Fruit fly (Drosophila melanogaster) whole organism, adult: Measurements from ENCODE around the gene CG16779.

Experiments used
- CG11617 ChIP-seq: fragments of 200-800 bp; sonication (Bioruptor generic); optimal IDR thresholded peaks from 2 replicates; lab custom pipeline; 2017; ENCODE audit warnings: mild to moderate bottlenecking, missing biosample characterization, missing genetic modification reagents, missing genetic modification characterization
- CG12768 ChIP-seq: fragments of 200-800 bp; sonication (Bioruptor generic); optimal IDR thresholded peaks from 2 replicates; lab custom pipeline; 2017; ENCODE audit warnings: missing biosample characterization, missing genetic modification characterization, mild to moderate bottlenecking, moderate library complexity, missing genetic modification reagents
- CG14711 ChIP-seq: fragments of 200-800 bp; sonication (Bioruptor generic); optimal IDR thresholded peaks from 2 replicates; lab custom pipeline; 2018; ENCODE audit warnings: missing biosample characterization, mild to moderate bottlenecking, missing genetic modification characterization, moderate library complexity
- CG1620 ChIP-seq: fragments of 200-800 bp; sonication (Bioruptor generic); optimal IDR thresholded peaks from 2 replicates; lab custom pipeline; 2016; ENCODE audit warnings: missing biosample characterization, missing genetic modification characterization
- CG33017 ChIP-seq: fragments of 200-800 bp; sonication (Bioruptor generic); optimal IDR thresholded peaks from 2 replicates; lab custom pipeline; 2018; ENCODE audit warnings: missing biosample characterization, mild to moderate bottlenecking, missing genetic modification characterization, moderate library complexity
- CG5204 ChIP-seq: fragments of 200-800 bp; sonication (Bioruptor generic); optimal IDR thresholded peaks from 2 replicates; lab custom pipeline; 2016; ENCODE audit warnings: missing biosample characterization, missing genetic modification characterization
- CG7045 ChIP-seq: fragments of 200-800 bp; sonication (Bioruptor generic); optimal IDR thresholded peaks from 2 replicates; lab custom pipeline; 2017; ENCODE audit warnings: missing biosample characterization, mild to moderate bottlenecking, missing genetic modification characterization
- CG7101 ChIP-seq: fragments of 200-800 bp; sonication (Bioruptor generic); optimal IDR thresholded peaks from 2 replicates; lab custom pipeline; 2018; ENCODE audit warnings: missing biosample characterization, mild to moderate bottlenecking, missing genetic modification characterization, moderate library complexity
- Clk ChIP-seq: fragments of 200-800 bp; sonication (Bioruptor generic); optimal IDR thresholded peaks from 2 replicates; lab custom pipeline; 2017; ENCODE audit warnings: missing biosample characterization, missing genetic modification characterization
- Crg-1 ChIP-seq: fragments of 200-800 bp; sonication (Bioruptor generic); optimal IDR thresholded peaks from 2 replicates; lab custom pipeline; 2016; ENCODE audit warnings: missing biosample characterization, missing genetic modification characterization
- Hr96 ChIP-seq: fragments of 200-800 bp; sonication (Bioruptor generic); optimal IDR thresholded peaks from 2 replicates; lab custom pipeline; 2016; ENCODE audit warnings: missing biosample characterization, missing genetic modification characterization
- Mnt ChIP-seq: fragments of 200-800 bp; sonication (Bioruptor generic); optimal IDR thresholded peaks from 2 replicates; lab custom pipeline; 2016; ENCODE audit warnings: missing biosample characterization, mild to moderate bottlenecking, missing genetic modification characterization
- bab1 ChIP-seq: fragments of 200-800 bp; sonication (Bioruptor generic); optimal IDR thresholded peaks from 3 replicates; lab custom pipeline; 2019; ENCODE audit warnings: missing biosample characterization, mild to moderate bottlenecking, missing genetic modification characterization, moderate library complexity
- cic ChIP-seq: fragments of 200-800 bp; sonication (Bioruptor generic); optimal IDR thresholded peaks from 2 replicates; lab custom pipeline; 2017; ENCODE audit warnings: missing biosample characterization, mild to moderate bottlenecking, missing genetic modification characterization, moderate library complexity
- cnc ChIP-seq, 2 experiments: fragments of >200 bp; optimal IDR thresholded peaks; 2 replicates each; lab custom pipeline; 2017
- kay ChIP-seq: fragments of 200-800 bp; sonication (Bioruptor generic); peaks from one replicate; lab custom pipeline; 2016; ENCODE audit warnings: missing biosample characterization, missing genetic modification characterization, borderline replicate concordance
- ovo ChIP-seq: fragments of 200-800 bp; sonication (Bioruptor generic); optimal IDR thresholded peaks from 2 replicates; lab custom pipeline; 2016; ENCODE audit warnings: missing biosample characterization, missing genetic modification characterization
- pad ChIP-seq: fragments of 200-800 bp; sonication (Bioruptor generic); optimal IDR thresholded peaks from 3 replicates; lab custom pipeline; 2017; ENCODE audit warnings: missing biosample characterization, missing genetic modification characterization, mild to moderate bottlenecking, moderate library complexity, missing genetic modification reagents
- tj ChIP-seq: fragments of 200-800 bp; sonication (Bioruptor generic); optimal IDR thresholded peaks from 3 replicates; lab custom pipeline; 2017; ENCODE audit warnings: missing biosample characterization, mild to moderate bottlenecking, missing genetic modification characterization, moderate library complexity
- toe ChIP-seq: fragments of 200-800 bp; sonication (Bioruptor generic); optimal IDR thresholded peaks from 2 replicates; lab custom pipeline; 2016; ENCODE audit warnings: missing biosample characterization, missing genetic modification characterization

The CG16779 gene

DNA sequence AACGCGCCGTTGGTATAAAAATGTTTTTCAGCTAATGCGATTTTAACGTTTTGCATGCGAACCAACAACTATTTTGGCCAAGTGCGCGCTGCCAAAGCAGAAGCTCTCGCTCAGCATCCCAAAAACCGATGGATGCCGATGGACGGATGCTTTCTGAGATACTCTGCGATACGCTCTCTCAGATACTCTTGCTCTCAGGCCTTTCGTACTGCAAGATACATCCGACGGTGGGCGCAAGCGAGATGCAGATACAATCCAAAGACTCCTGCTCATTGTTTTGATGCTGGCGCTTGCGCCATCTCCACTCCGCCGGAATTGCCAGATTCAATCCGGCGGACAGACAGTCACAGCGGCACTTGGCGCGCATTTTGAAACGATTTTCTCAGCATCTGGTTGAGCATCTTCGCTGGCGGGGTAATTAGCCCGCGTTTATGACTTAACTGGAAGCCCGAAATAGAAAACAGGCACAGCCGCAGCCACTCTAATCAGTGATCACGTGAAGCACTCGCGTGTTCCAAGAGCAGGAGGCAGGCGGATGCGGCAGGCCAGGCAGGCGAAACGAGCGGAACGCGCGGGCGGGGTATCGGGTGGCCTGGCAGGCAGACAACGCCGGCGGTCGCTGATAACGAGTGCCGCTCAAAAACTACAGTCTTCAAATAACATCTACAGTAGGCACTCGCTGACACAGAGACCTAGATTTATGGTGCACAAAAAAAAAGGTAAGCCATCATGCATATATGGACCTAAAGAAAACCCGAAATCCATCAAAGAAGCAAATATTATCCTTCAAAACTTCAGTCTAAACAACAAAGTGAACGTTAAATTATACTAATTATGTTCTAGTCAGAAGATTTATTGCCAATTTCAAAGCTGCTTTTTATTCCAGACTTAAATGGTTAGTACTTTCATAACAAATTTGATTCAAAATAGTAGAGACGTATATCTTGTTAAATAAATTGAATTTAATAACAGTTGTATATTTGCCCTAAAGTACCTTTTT, at the start of gene CG16779:
TSS of gene CG16779 (minus strand) at position 51 of the 1,000 bp plus-strand sequence.
- TF ChIP-seq Hr96 (GFP tag; lab: Kevin White, UChicago) (no peak), CG33017 (no peak), kay (no peak), Mnt (no peak), ovo (GFP tag; lab: Kevin White, UChicago) (no peak), toe (GFP tag; lab: Kevin White, UChicago) (peak; percentile 34), CG14711 (tag; lab: Kevin White, UChicago) (no peak), CG1620 (no peak), Clk (peak; percentile 1), CG11617 (GFP tag; lab: Kevin White, UChicago) (no peak), tj (no peak), CG12768 (GFP tag; lab: Kevin White, UChicago) (peak; percentile 43), CG7101 (tag; lab: Kevin White, UChicago) (peak; percentile 25), bab1 (GFP tag; lab: Kevin White, UChicago) (no peak), pad (no peak), cnc (optimal IDR thresholded peaks at IDR 0.05; lab: Kevin White, UChicago) (no peak), cic (GFP tag; lab: Kevin White, UChicago) (no peak), CG5204 (GFP tag; lab: Kevin White, UChicago) (no peak), CG7045 (no peak), Crg-1 (GFP tag; lab: Kevin White, UChicago) (no peak)

- TF ChIP-seq bab1 (GFP tag; lab: Kevin White, UChicago) = no peak
- no peak for TF ChIP-seq Clk
Observed at dm6 chr3R:9534595-9535217, 41.2 kb upstream of the CG16779 start.

DNA sequence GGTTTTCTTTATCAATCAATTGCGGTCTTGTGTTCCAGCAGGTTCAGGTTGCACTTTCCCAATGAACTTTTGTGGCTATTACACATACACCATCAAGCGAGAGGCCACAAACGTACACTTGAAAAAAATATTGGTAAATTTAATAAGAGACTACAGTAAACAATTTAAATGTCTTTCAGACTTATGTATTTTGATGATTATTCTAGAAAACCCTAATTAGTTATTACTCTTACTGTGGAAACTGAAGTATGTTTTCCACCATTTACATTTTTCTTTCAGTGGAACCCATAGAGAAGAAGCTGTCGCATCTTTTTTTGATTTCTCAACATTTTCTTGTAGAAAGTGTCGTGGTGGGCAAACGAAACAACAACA, 40.6 kb upstream of the CG16779 start:
- TF ChIP-seq CG1620 (peak; percentile 26), CG33017 (peak; percentile 46), kay (no peak), bab1 (GFP tag; lab: Kevin White, UChicago) (peak; percentile 12), CG7101 (tag; lab: Kevin White, UChicago) (peak; percentile 70), cic (GFP tag; lab: Kevin White, UChicago) (no peak), CG11617 (GFP tag; lab: Kevin White, UChicago) (peak; percentile 43), CG14711 (tag; lab: Kevin White, UChicago) (peak; percentile 68), CG7045 (peak; percentile 29)

DNA sequence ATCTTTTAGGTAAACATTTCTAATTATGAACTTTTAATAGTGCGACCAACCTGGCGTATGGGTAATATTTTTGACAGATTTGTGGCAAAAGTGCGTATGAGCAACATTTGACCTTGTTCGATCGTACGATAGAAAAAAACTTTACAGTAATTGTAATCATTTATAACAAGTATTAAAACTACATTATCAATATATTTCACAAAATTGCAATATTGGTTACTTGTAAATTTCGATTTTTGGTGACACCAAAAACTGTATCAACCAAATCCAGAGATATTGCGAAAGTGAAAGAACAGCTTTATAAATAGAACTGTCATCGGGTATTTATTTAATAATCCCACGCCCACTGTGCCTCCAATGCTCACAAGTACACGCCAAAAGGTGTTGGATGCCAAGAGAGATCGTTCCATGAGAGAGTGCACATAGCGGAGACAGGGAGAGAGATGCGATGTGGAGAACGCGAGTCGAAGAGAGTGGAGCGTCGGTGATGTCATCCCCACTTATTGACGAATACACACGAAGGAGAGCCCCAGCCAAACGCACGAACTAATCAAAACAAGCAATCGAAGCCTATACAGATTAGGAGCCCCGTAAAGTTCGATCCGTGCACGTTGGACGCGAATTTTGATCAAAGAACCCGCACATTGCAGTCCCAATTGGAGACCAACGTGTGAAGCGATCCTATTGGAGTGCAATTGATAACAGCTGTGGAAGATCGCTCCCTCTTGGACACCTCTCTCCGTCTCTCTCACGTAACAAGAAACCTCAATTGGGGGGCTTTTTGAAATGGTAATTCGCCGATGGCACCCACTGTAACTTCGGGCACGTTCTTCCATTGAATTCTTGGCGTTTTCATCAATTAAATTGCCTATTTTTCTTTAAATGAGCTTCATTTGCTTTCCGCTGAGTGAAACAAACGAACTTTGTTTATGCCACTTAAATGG, 40.0 kb upstream of the CG16779 start:
- TF ChIP-seq kay = peak; percentile 98
- TF ChIP-seq cic (GFP tag; lab: Kevin White, UChicago) = peak; percentile 72
- peak; percentile 93 for TF ChIP-seq Clk
- TF ChIP-seq CG7045 = peak; percentile 96
- TF ChIP-seq cnc (optimal IDR thresholded peaks at IDR 0.05; lab: Kevin White, UChicago) = peak; percentile 19 to 66
- TF ChIP-seq tj = peak; percentile 89
- TF ChIP-seq toe (GFP tag; lab: Kevin White, UChicago) = peak; percentile 94
- TF ChIP-seq Hr96 (GFP tag; lab: Kevin White, UChicago) = peak; percentile 88
- TF ChIP-seq Crg-1 (GFP tag; lab: Kevin White, UChicago) = peak; percentile 87
- TF ChIP-seq CG7101 (tag; lab: Kevin White, UChicago) = peak; percentile 93
- peak; percentile 88 for TF ChIP-seq CG33017
- peak; percentile 90 for TF ChIP-seq pad
- peak; percentile 82 for TF ChIP-seq Mnt
- peak; percentile 99 for TF ChIP-seq CG11617 (GFP tag; lab: Kevin White, UChicago)
- TF ChIP-seq CG12768 (GFP tag; lab: Kevin White, UChicago) = peak; percentile 95
- peak; percentile 81 for TF ChIP-seq CG14711 (tag; lab: Kevin White, UChicago)
- peak; percentile 84 for TF ChIP-seq bab1 (GFP tag; lab: Kevin White, UChicago)
- peak; percentile 96 for TF ChIP-seq CG5204 (GFP tag; lab: Kevin White, UChicago)
- TF ChIP-seq CG1620 = peak; percentile 92
- TF ChIP-seq ovo (GFP tag; lab: Kevin White, UChicago) = peak; percentile 57

DNA sequence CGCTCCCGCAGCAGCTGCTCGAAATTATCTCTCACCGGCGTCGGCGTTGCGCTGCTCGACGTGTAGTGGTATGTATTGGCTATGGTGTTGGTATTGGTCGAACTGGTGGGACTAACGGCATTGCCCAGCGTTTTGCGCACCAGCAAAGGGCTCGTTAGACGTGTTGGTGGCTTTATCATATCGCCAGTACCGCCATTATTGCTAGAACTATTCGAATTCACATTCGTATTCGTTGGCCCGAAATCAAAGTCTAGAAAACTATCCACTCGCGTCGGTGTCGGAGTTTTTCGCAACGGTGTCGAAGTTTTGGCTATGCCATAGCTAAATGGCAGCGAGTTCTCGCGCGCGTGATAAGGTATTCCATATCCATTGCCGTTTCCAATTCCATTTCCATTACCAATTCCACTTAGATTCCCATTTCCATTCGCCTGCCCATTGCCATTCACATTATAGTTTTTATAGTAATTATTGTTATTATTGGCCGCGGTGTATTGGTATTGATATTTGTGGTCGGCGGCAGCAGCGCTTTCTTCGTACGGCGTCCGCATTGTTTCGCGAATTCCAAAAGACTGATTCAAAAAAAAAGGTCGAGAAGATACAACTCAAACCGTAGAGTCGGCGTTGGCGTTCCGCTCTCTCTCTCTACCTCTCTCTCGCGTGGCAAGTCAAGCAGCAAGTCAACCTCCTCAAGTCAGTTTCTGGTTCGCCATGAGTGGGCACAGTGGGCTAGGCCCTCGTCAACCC, 39.1 kb upstream of the CG16779 start, which contains the start of gene by:
TSS of gene by (minus strand) at position 575 of the 744 bp plus-strand sequence.
- TF ChIP-seq ovo (GFP tag; lab: Kevin White, UChicago) (peak; percentile 64), CG11617 (GFP tag; lab: Kevin White, UChicago) (no peak), Clk (no peak), kay (peak; percentile 56), CG12768 (GFP tag; lab: Kevin White, UChicago) (peak; percentile 39), cic (GFP tag; lab: Kevin White, UChicago) (peak; percentile 85)
